Worm (Caenorhabditis elegans) whole organism, young adult: ENCODE results near the gene Y79H2A.12.

ENCODE experiments used
- C06A6.2 ChIP-seq: fragments of 200-800 bp; sonication (Bioruptor generic); conservative IDR thresholded peaks from 2 replicates; pipeline ENCODE4 v1.3.6; 2022; ENCODE audit warnings: missing genetic modification characterization, missing compliant biosample characterization
- D2030.7 ChIP-seq: fragments of 200-800 bp; sonication (Bioruptor generic); IDR thresholded peaks from 2 replicates; pipeline ENCODE4 v1.3.6; 2022; ENCODE audit warnings: missing genetic modification reagents, missing genetic modification characterization, missing compliant biosample characterization
- F23B12.7 ChIP-seq: sonication (generic microtip); optimal IDR thresholded peaks from 2 replicates; lab custom pipeline; 2017; ENCODE audit warnings: missing genetic modification characterization, mild to moderate bottlenecking, missing compliant biosample characterization, antibody characterized with exemption, moderate library complexity; ENCODE audit not compliant: insufficient read depth
- F33H1.4 ChIP-seq: fragments of 200-800 bp; sonication (Bioruptor generic); IDR thresholded peaks from 2 replicates; pipeline ENCODE4 v1.3.6; 2022; ENCODE audit warnings: missing genetic modification reagents, missing genetic modification characterization, missing compliant biosample characterization
- F37B4.10 ChIP-seq: fragments of 200-800 bp; sonication (Bioruptor generic); IDR thresholded peaks from 2 replicates; pipeline ENCODE4 v1.3.6; 2022; ENCODE audit warnings: missing genetic modification characterization, missing compliant biosample characterization
- F39B2.1 ChIP-seq: fragments of 200-800 bp; sonication (Bioruptor generic); IDR thresholded peaks from 2 replicates; pipeline ENCODE4 v1.3.6; 2022; ENCODE audit warnings: missing genetic modification reagents, missing genetic modification characterization, missing compliant biosample characterization
- F52B5.7 ChIP-seq: sonication (generic microtip); optimal IDR thresholded peaks from 2 replicates; lab custom pipeline; 2016; ENCODE audit warnings: mild to moderate bottlenecking, missing genetic modification characterization, missing compliant biosample characterization
- F57A8.1 ChIP-seq: fragments of 200-800 bp; sonication (Bioruptor generic); optimal IDR thresholded peaks from 2 replicates; lab custom pipeline; 2018; ENCODE audit warnings: mild to moderate bottlenecking, missing genetic modification characterization, moderate library complexity, missing compliant biosample characterization
- K12H6.12 ChIP-seq: fragments of 200-800 bp; sonication (Bioruptor generic); optimal IDR thresholded peaks from 2 replicates; lab custom pipeline; 2018; ENCODE audit warnings: mild to moderate bottlenecking, missing genetic modification characterization, missing compliant biosample characterization
- Y95B8A.8 ChIP-seq: fragments of 200-800 bp; sonication (Bioruptor generic); IDR thresholded peaks from 2 replicates; pipeline ENCODE4 v1.3.6; 2022; ENCODE audit warnings: missing genetic modification reagents, missing genetic modification characterization, missing compliant biosample characterization
- ZK185.1 ChIP-seq: sonication (generic microtip); optimal IDR thresholded peaks from 2 replicates; lab custom pipeline; 2016; ENCODE audit warnings: mild to moderate bottlenecking, missing genetic modification characterization, missing compliant biosample characterization; ENCODE audit not compliant: poor library complexity, severe bottlenecking
- ama-1 ChIP-seq, 3 experiments: fragments of 150-350 bp in 1 of 3; sonication (generic microtip) in 2 of 3; optimal IDR thresholded peaks; 2 replicates each; lab custom pipeline; 2014 to 2018; ENCODE audit warnings: missing biosample characterization in 2 of 3, missing genetic modification characterization in 2 of 3, missing genetic modification reagents in 2 of 3
- atf-7 ChIP-seq: sonication (generic microtip); optimal IDR thresholded peaks from 2 replicates; lab custom pipeline; 2017; ENCODE audit warnings: mild to moderate bottlenecking, missing genetic modification characterization, missing compliant biosample characterization
- athp-1 ChIP-seq: sonication (generic microtip); optimal IDR thresholded peaks from 2 replicates; lab custom pipeline; 2017; ENCODE audit warnings: mild to moderate bottlenecking, missing genetic modification characterization, missing compliant biosample characterization
- attf-3 ChIP-seq: fragments of 200-800 bp; sonication (Bioruptor generic); conservative IDR thresholded peaks from 2 replicates; pipeline ENCODE4 v1.3.6; 2022; ENCODE audit warnings: missing genetic modification reagents, missing genetic modification characterization, missing compliant biosample characterization
- attf-5 ChIP-seq: fragments of 200-800 bp; sonication (Bioruptor generic); optimal IDR thresholded peaks from 2 replicates; lab custom pipeline; 2018; ENCODE audit warnings: mild to moderate bottlenecking, missing genetic modification characterization, missing compliant biosample characterization
- attf-6 ChIP-seq: fragments of 200-800 bp; sonication (Bioruptor generic); IDR thresholded peaks from 2 replicates; pipeline ENCODE4 v1.3.6; 2022; ENCODE audit warnings: missing genetic modification reagents, missing genetic modification characterization, missing compliant biosample characterization
- ccch-3 ChIP-seq: fragments of 200-800 bp; sonication (Bioruptor generic); optimal IDR thresholded peaks from 2 replicates; lab custom pipeline; 2018; ENCODE audit warnings: mild to moderate bottlenecking, missing genetic modification characterization, missing compliant biosample characterization
- cebp-1 ChIP-seq, 2 experiments: fragments of 200-800 bp in 1 of 2; sonication (Bioruptor generic) in 1 of 2; sonication (generic microtip) in 1 of 2; IDR thresholded peaks in 1 of 2; optimal IDR thresholded peaks in 1 of 2; 2 replicates each; pipeline versions ENCODE4 v1.3.6 to Lab custom; 2017 to 2022; ENCODE audit warnings: missing compliant biosample characterization in 2 of 2, missing genetic modification characterization in 2 of 2, mild to moderate bottlenecking in 1 of 2, missing genetic modification reagents in 1 of 2, moderate library complexity in 1 of 2
- ceh-27 ChIP-seq: fragments of 200-800 bp; sonication (Bioruptor generic); optimal IDR thresholded peaks from 2 replicates; lab custom pipeline; 2018; ENCODE audit warnings: mild to moderate bottlenecking, missing genetic modification characterization, moderate library complexity, missing compliant biosample characterization
- chd-7 ChIP-seq: sonication (generic microtip); optimal IDR thresholded peaks from 2 replicates; lab custom pipeline; 2016; ENCODE audit warnings: mild to moderate bottlenecking, missing genetic modification characterization, moderate library complexity, missing compliant biosample characterization
- dox-1 ChIP-seq: fragments of 200-800 bp; sonication (Bioruptor generic); IDR thresholded peaks from 2 replicates; pipeline ENCODE4 v1.3.6; 2022; ENCODE audit warnings: missing genetic modification reagents, missing genetic modification characterization, missing compliant biosample characterization
- dpl-1 ChIP-seq: fragments of 150-350 bp; optimal IDR thresholded peaks from 2 replicates; lab custom pipeline; 2014; ENCODE audit warnings: missing biosample characterization, missing genetic modification reagents, missing genetic modification characterization
- efl-1 ChIP-seq: fragments of 150-350 bp; optimal IDR thresholded peaks from 2 replicates; lab custom pipeline; 2014; ENCODE audit warnings: missing biosample characterization, missing genetic modification reagents, missing genetic modification characterization
- egrh-3 ChIP-seq: fragments of 200-800 bp; sonication (Bioruptor generic); IDR thresholded peaks from 2 replicates; pipeline ENCODE4 v1.3.6; 2022; ENCODE audit warnings: missing genetic modification reagents, missing genetic modification characterization, missing compliant biosample characterization
- ets-4 ChIP-seq: fragments of 200-800 bp; sonication (Bioruptor generic); optimal IDR thresholded peaks from 2 replicates; lab custom pipeline; 2018; ENCODE audit warnings: mild to moderate bottlenecking, missing genetic modification characterization, missing compliant biosample characterization
- hmg-1.2 ChIP-seq: fragments of 200-800 bp; sonication (Bioruptor generic); IDR thresholded peaks from 2 replicates; pipeline ENCODE4 v1.3.6; 2022; ENCODE audit warnings: missing genetic modification reagents, missing genetic modification characterization, missing compliant biosample characterization
- lsy-27 ChIP-seq: sonication (generic microtip); optimal IDR thresholded peaks from 2 replicates; lab custom pipeline; 2017; ENCODE audit warnings: missing genetic modification characterization, mild to moderate bottlenecking, missing compliant biosample characterization, antibody characterized with exemption, missing genotype, borderline replicate concordance; ENCODE audit not compliant: insufficient read depth
- madf-10 ChIP-seq: sonication (generic microtip); optimal IDR thresholded peaks from 2 replicates; lab custom pipeline; 2016; ENCODE audit warnings: mild to moderate bottlenecking, missing genetic modification characterization, missing compliant biosample characterization
- mcd-1 ChIP-seq: fragments of 200-800 bp; sonication (Bioruptor generic); IDR thresholded peaks from 2 replicates; pipeline ENCODE4 v1.3.6; 2022; ENCODE audit warnings: missing genetic modification reagents, missing genetic modification characterization, missing compliant biosample characterization
- mxl-1 ChIP-seq: sonication (generic microtip); optimal IDR thresholded peaks from 2 replicates; lab custom pipeline; 2016; ENCODE audit warnings: missing genetic modification characterization, missing compliant biosample characterization
- nfyb-1 ChIP-seq: fragments of 200-800 bp; sonication (Bioruptor generic); IDR thresholded peaks from 2 replicates; pipeline ENCODE4 v1.3.6; 2022; ENCODE audit warnings: missing genetic modification reagents, missing genetic modification characterization, missing compliant biosample characterization
- nhr-80 ChIP-seq: sonication (generic microtip); optimal IDR thresholded peaks from 2 replicates; lab custom pipeline; 2016; ENCODE audit warnings: missing genetic modification characterization, missing compliant biosample characterization
- rpc-1 ChIP-seq, 2 experiments: fragments of 150-350 bp in 1 of 2; sonication (generic microtip) in 1 of 2; optimal IDR thresholded peaks; 2 replicates each; lab custom pipeline; 2014 to 2018; ENCODE audit warnings: missing biosample characterization in 1 of 2, missing genetic modification characterization in 1 of 2, missing genetic modification reagents in 1 of 2, missing genotype in 1 of 2
- snpc-1.1 ChIP-seq: sonication (generic microtip); optimal IDR thresholded peaks from 2 replicates; lab custom pipeline; 2017; ENCODE audit warnings: missing genetic modification characterization, mild to moderate bottlenecking, missing compliant biosample characterization, antibody characterized with exemption, moderate library complexity, missing genotype, missing genetic modification reagents; ENCODE audit not compliant: insufficient read depth
- snpc-3.4 ChIP-seq: sonication (generic microtip); optimal IDR thresholded peaks from 2 replicates; lab custom pipeline; 2017; ENCODE audit warnings: missing genetic modification characterization, mild to moderate bottlenecking, missing compliant biosample characterization, antibody characterized with exemption, moderate library complexity, missing genotype, missing genetic modification reagents
- snpc-4 ChIP-seq, 5 experiments: fragments of 150-350 bp in 1 of 5; sonication (generic microtip) in 4 of 5; optimal IDR thresholded peaks; 2 replicates each; lab custom pipeline; 2014 to 2018; ENCODE audit warnings: missing genetic modification characterization in 5 of 5, missing biosample characterization in 3 of 5, antibody characterized with exemption in 2 of 5, mild to moderate bottlenecking in 2 of 5, missing compliant biosample characterization in 2 of 5, missing genotype in 2 of 5, moderate library complexity in 2 of 5, missing genetic modification reagents in 1 of 5
- somi-1 ChIP-seq: fragments of 200-800 bp; sonication (Bioruptor generic); optimal IDR thresholded peaks from 2 replicates; lab custom pipeline; 2018; ENCODE audit warnings: mild to moderate bottlenecking, missing genetic modification characterization, missing compliant biosample characterization
- tlf-1 ChIP-seq: fragments of 200-800 bp; sonication (Bioruptor generic); optimal IDR thresholded peaks from 2 replicates; lab custom pipeline; 2018; ENCODE audit warnings: mild to moderate bottlenecking, missing genetic modification characterization, missing compliant biosample characterization
- unc-62 ChIP-seq: fragments of 150-350 bp; optimal IDR thresholded peaks from 2 replicates; lab custom pipeline; 2014; ENCODE audit warnings: missing biosample characterization, missing genetic modification reagents, missing genetic modification characterization
- zfh-2 ChIP-seq: fragments of 200-800 bp; sonication (Bioruptor generic); conservative IDR thresholded peaks from 2 replicates; pipeline ENCODE4 v1.3.6; 2022; ENCODE audit warnings: missing genetic modification reagents, missing genetic modification characterization, missing compliant biosample characterization
- ztf-18 ChIP-seq: sonication (generic microtip); optimal IDR thresholded peaks from 2 replicates; lab custom pipeline; 2016; ENCODE audit warnings: missing genotype, mild to moderate bottlenecking, missing genetic modification characterization, missing compliant biosample characterization
- ztf-26 ChIP-seq: sonication (generic microtip); optimal IDR thresholded peaks from 2 replicates; lab custom pipeline; 2017; ENCODE audit warnings: missing genetic modification characterization, missing compliant biosample characterization

Gene Y79H2A.12

ce11 chrIII:11985066-11985465 is 43.6 kb downstream of the Y79H2A.12 start:
- TF ChIP-seq F37B4.10 (no peak), F39B2.1 (no peak), Y95B8A.8 (GFP tag; lab: Robert Waterston, UW) (no peak), unc-62 (no peak), snpc-3.4 (no peak), ets-4 (GFP tag; lab: Kevin White, UChicago) (no peak), chd-7 (tag; lab: Kevin White, UChicago) (no peak), efl-1 (GFP tag; lab: Kevin White, UChicago) (no peak), attf-5 (GFP tag; lab: Kevin White, UChicago) (no peak), F52B5.7 (tag; lab: Kevin White, UChicago) (no peak), ztf-18 (tag; lab: Kevin White, UChicago) (no peak), ama-1 (optimal IDR thresholded peaks at IDR 0.05; lab: Kevin White, UChicago) (no peak), ama-1 (GFP tag; optimal IDR thresholded peaks at IDR 0.05; lab: Kevin White, UChicago) (no peak), rpc-1 (optimal IDR thresholded peaks at IDR 0.05; lab: Kevin White, UChicago) (no peak), rpc-1 (tag; optimal IDR thresholded peaks at IDR 0.05; lab: Kevin White, UChicago) (no peak), tlf-1 (GFP tag; lab: Kevin White, UChicago) (no peak), F57A8.1 (no peak), dpl-1 (GFP tag; lab: Kevin White, UChicago) (no peak), C06A6.2 (GFP tag; lab: Robert Waterston, UW) (no peak), mcd-1 (GFP tag; lab: Robert Waterston, UW) (no peak), snpc-1.1 (tag; lab: Kevin White, UChicago) (no peak), attf-3 (GFP tag; lab: Robert Waterston, UW) (no peak)

ce11 chrIII:11982474-11982873 is 46.2 kb downstream of the Y79H2A.12 start:
- TF ChIP-seq lsy-27 (no peak), rpc-1 (optimal IDR thresholded peaks at IDR 0.05; lab: Kevin White, UChicago) (no peak), rpc-1 (tag; optimal IDR thresholded peaks at IDR 0.05; lab: Kevin White, UChicago) (no peak), zfh-2 (peak; percentile 64)

ce11 chrIII:11981539-11981938 is 47.1 kb downstream of the Y79H2A.12 start:
- no peak for TF ChIP-seq F57A8.1
- TF ChIP-seq madf-10 (tag; lab: Kevin White, UChicago), result peak; percentile 9
- peak; percentile 51 for TF ChIP-seq nhr-80 (tag; lab: Kevin White, UChicago)
- peak; percentile 43 for TF ChIP-seq dox-1 (GFP tag; lab: Robert Waterston, UW)
- TF ChIP-seq ztf-26 (tag; lab: Kevin White, UChicago), result no peak
- TF ChIP-seq ZK185.1, result no peak
- no peak for TF ChIP-seq ccch-3 (GFP tag; lab: Kevin White, UChicago)
- TF ChIP-seq nfyb-1 (GFP tag; lab: Robert Waterston, UW), result peak; percentile 53; the same call in 1 of the 2 replicates
- no peak for TF ChIP-seq F33H1.4 (GFP tag; lab: Robert Waterston, UW)
- TF ChIP-seq atf-7 (tag; lab: Kevin White, UChicago), result no peak
- TF ChIP-seq C06A6.2 (GFP tag; lab: Robert Waterston, UW), result no peak
- TF ChIP-seq attf-6 (GFP tag; lab: Robert Waterston, UW), result no peak
- TF ChIP-seq K12H6.12 (tag; lab: Kevin White, UChicago), result peak; percentile 51
- peak; percentile 79 for TF ChIP-seq attf-5 (GFP tag; lab: Kevin White, UChicago)
- peak; percentile 28; the same call in 1 of the 2 replicates for TF ChIP-seq hmg-1.2 (GFP tag; lab: Robert Waterston, UW)
- peak; percentile 50 for TF ChIP-seq somi-1
- TF ChIP-seq F52B5.7 (tag; lab: Kevin White, UChicago), result no peak
- TF ChIP-seq ceh-27 (GFP tag; lab: Kevin White, UChicago), result peak; percentile 2
- no peak for TF ChIP-seq mxl-1 (tag; lab: Kevin White, UChicago)
- TF ChIP-seq athp-1 (tag; lab: Kevin White, UChicago), result no peak
- TF ChIP-seq F23B12.7, result peak; percentile 59
- TF ChIP-seq egrh-3 (GFP tag; lab: Robert Waterston, UW), result 0 out of 2 replicates have a peak, but pooled peaks have one; percentile 14
- no peak for TF ChIP-seq D2030.7
- no peak for TF ChIP-seq cebp-1 (GFP tag; IDR thresholded peaks at IDR 0.05; lab: Robert Waterston, UW)
- peak; percentile 43 for TF ChIP-seq cebp-1 (tag; optimal IDR thresholded peaks at IDR 0.05; lab: Kevin White, UChicago)
- TF ChIP-seq snpc-4 (GFP tag; optimal IDR thresholded peaks at IDR 0.05; lab: Kevin White, UChicago), result no peak
- peak in 1 of 4 experiments; percentile 44 for TF ChIP-seq snpc-4 (tag; optimal IDR thresholded peaks at IDR 0.05; lab: Kevin White, UChicago)
